Worm (Caenorhabditis elegans) whole organism, L1 larva: ENCODE data around the gene paa-1.

Experiments used
- C16A3.4 ChIP-seq: fragments of 150-350 bp; optimal IDR thresholded peaks from 2 replicates; lab custom pipeline; 2014; ENCODE audit warnings: missing biosample characterization, missing genetic modification characterization
- ama-1 ChIP-seq: fragments of 150-350 bp; optimal IDR thresholded peaks from 2 replicates; lab custom pipeline; 2014
- blmp-1 ChIP-seq: fragments of 150-350 bp; optimal IDR thresholded peaks from 2 replicates; lab custom pipeline; 2014; ENCODE audit warnings: missing biosample characterization, missing genetic modification characterization
- ceh-88 ChIP-seq: fragments of 200-800 bp; sonication (Bioruptor generic); IDR thresholded peaks from 2 replicates; pipeline ENCODE4 v1.3.6; 2022; ENCODE audit warnings: missing genetic modification characterization, missing compliant biosample characterization
- dpl-1 ChIP-seq, 3 experiments: fragments of 150-350 bp in 2 of 3; sonication (generic microtip) in 1 of 3; optimal IDR thresholded peaks; 2 replicates each; lab custom pipeline; 2014 to 2017; ENCODE audit warnings: missing biosample characterization in 3 of 3, missing genetic modification characterization in 3 of 3, missing genetic modification reagents in 3 of 3
- efl-1 ChIP-seq, 4 experiments: fragments of 150-350 bp; optimal IDR thresholded peaks in 3 of 4; peaks in 1 of 4; 1 replicate in 1 of 4; 2 replicates in 3 of 4; lab custom pipeline; 2014; ENCODE audit warnings: missing biosample characterization in 2 of 4, missing genetic modification characterization in 2 of 4, missing genetic modification reagents in 2 of 4
- egl-13 ChIP-seq: sonication (generic microtip); optimal IDR thresholded peaks from 2 replicates; lab custom pipeline; 2016; ENCODE audit warnings: missing genotype, missing genetic modification reagents, missing genetic modification characterization, missing compliant biosample characterization
- ets-5 ChIP-seq: fragments of 200-800 bp; sonication (Bioruptor generic); IDR thresholded peaks from 2 replicates; pipeline ENCODE4 v1.3.6; 2022; ENCODE audit warnings: missing genetic modification characterization, missing compliant biosample characterization
- fkh-10 ChIP-seq: sonication (generic microtip); optimal IDR thresholded peaks from 2 replicates; lab custom pipeline; 2017; ENCODE audit warnings: missing biosample characterization, missing genetic modification reagents, missing genetic modification characterization
- fkh-4 ChIP-seq: sonication (generic microtip); optimal IDR thresholded peaks from 2 replicates; lab custom pipeline; 2016; ENCODE audit warnings: missing compliant biosample characterization, missing genetic modification characterization, borderline replicate concordance
- irx-1 ChIP-seq: sonication (generic microtip); optimal IDR thresholded peaks from 2 replicates; lab custom pipeline; 2016; ENCODE audit warnings: missing genetic modification characterization, missing compliant biosample characterization
- jun-1 ChIP-seq: fragments of 150-350 bp; optimal IDR thresholded peaks from 2 replicates; lab custom pipeline; 2014; ENCODE audit warnings: missing biosample characterization, missing genetic modification reagents, missing genetic modification characterization
- lin-14 ChIP-seq: fragments of 200-800 bp; sonication (Bioruptor generic); optimal IDR thresholded peaks from 2 replicates; lab custom pipeline; 2018; ENCODE audit warnings: mild to moderate bottlenecking, missing genetic modification characterization, moderate library complexity, missing compliant biosample characterization
- lin-35 ChIP-seq, 2 experiments: fragments of 150-350 bp; optimal IDR thresholded peaks; 2 replicates each; lab custom pipeline; 2014; ENCODE audit warnings: missing biosample characterization in 2 of 2, missing genetic modification characterization in 2 of 2, missing genetic modification reagents in 2 of 2
- lin-39 ChIP-seq: fragments of 150-350 bp; optimal IDR thresholded peaks from 2 replicates; lab custom pipeline; 2014; ENCODE audit warnings: missing biosample characterization, missing genetic modification reagents, missing genetic modification characterization
- lsy-2 ChIP-seq, 2 experiments: fragments of 150-350 bp; optimal IDR thresholded peaks; 2 replicates each; lab custom pipeline; 2014; ENCODE audit warnings: missing biosample characterization in 2 of 2, missing genetic modification characterization in 2 of 2
- mab-9 ChIP-seq: fragments of 200-800 bp; sonication (Bioruptor generic); IDR thresholded peaks from 2 replicates; pipeline ENCODE4 v1.3.6; 2022; ENCODE audit warnings: missing genetic modification reagents, missing genetic modification characterization, missing compliant biosample characterization
- mef-2 ChIP-seq: fragments of 150-350 bp; optimal IDR thresholded peaks from 2 replicates; lab custom pipeline; 2014; ENCODE audit warnings: missing biosample characterization, missing genetic modification characterization
- nhr-11 ChIP-seq: fragments of 150-350 bp; optimal IDR thresholded peaks from 2 replicates; lab custom pipeline; 2014; ENCODE audit warnings: missing biosample characterization, missing genetic modification characterization
- nhr-20 ChIP-seq: sonication (generic microtip); optimal IDR thresholded peaks from 2 replicates; lab custom pipeline; 2016; ENCODE audit warnings: mild to moderate bottlenecking, missing genetic modification characterization, missing compliant biosample characterization
- nhr-47 ChIP-seq: sonication (generic microtip); optimal IDR thresholded peaks from 2 replicates; lab custom pipeline; 2016; ENCODE audit warnings: mild to moderate bottlenecking, missing genetic modification characterization, moderate library complexity, missing compliant biosample characterization
- nhr-84 ChIP-seq: sonication (generic microtip); optimal IDR thresholded peaks from 2 replicates; lab custom pipeline; 2017; ENCODE audit warnings: missing biosample characterization, missing genetic modification characterization
- nhr-85 ChIP-seq: sonication (generic microtip); peaks from one replicate; lab custom pipeline; 2016; ENCODE audit warnings: missing genetic modification characterization, inconsistent platforms, missing compliant biosample characterization
- rnt-1 ChIP-seq: sonication (generic microtip); optimal IDR thresholded peaks from 2 replicates; lab custom pipeline; 2016; ENCODE audit warnings: mild to moderate bottlenecking, missing genetic modification characterization, moderate library complexity, missing compliant biosample characterization
- sptf-1 ChIP-seq: fragments of 150-350 bp; optimal IDR thresholded peaks from 2 replicates; lab custom pipeline; 2014; ENCODE audit warnings: missing biosample characterization, missing genetic modification characterization
- swsn-7 ChIP-seq: sonication (generic microtip); optimal IDR thresholded peaks from 2 replicates; lab custom pipeline; 2016; ENCODE audit warnings: missing genetic modification characterization, missing compliant biosample characterization
- tbx-2 ChIP-seq: sonication (generic microtip); optimal IDR thresholded peaks from 2 replicates; lab custom pipeline; 2016; ENCODE audit warnings: missing genetic modification characterization, missing compliant biosample characterization
- unc-130 ChIP-seq: fragments of 150-350 bp; optimal IDR thresholded peaks from 2 replicates; lab custom pipeline; 2017; ENCODE audit warnings: missing biosample characterization, missing genetic modification characterization, inconsistent platforms

Gene paa-1

ce11 chrIII:5478824-5479368 is 28.4 kb downstream of the paa-1 start, which contains the start of the genes R02F2.6 and R02F2.5:
Gene R02F2.6 (minus strand): TSS chrIII:5478924.
Gene R02F2.5 (plus strand): TSS chrIII:5479318.
- no peak for TF ChIP-seq efl-1 (optimal IDR thresholded peaks at IDR 0.05; lab: Kevin White, UChicago)
- no peak for TF ChIP-seq efl-1 (GFP tag; optimal IDR thresholded peaks at IDR 0.05 in 1 of 2; lab: Kevin White, UChicago)

ce11 chrIII:5479493-5480167 is 29.1 kb downstream of the paa-1 start:
- TF ChIP-seq fkh-4 (tag; lab: Kevin White, UChicago) (no peak), ets-5 (GFP tag; lab: Robert Waterston, UW) (no peak), efl-1 (optimal IDR thresholded peaks at IDR 0.05; lab: Kevin White, UChicago) (no peak), efl-1 (GFP tag; optimal IDR thresholded peaks at IDR 0.05 in 1 of 2; lab: Kevin White, UChicago) (peak in 1 of 2 experiments; percentile 83), irx-1 (tag; lab: Kevin White, UChicago) (no peak)
- TF ChIP-seq, all 84 proteins: peak for 1

ce11 chrIII:5483738-5484315 is 33.3 kb downstream of the paa-1 start, which contains the start of the genes R02F2.7 and R02F2.4:
Gene R02F2.7 (minus strand): TSS chrIII:5483773.
Gene R02F2.4 (plus strand): TSS chrIII:5484289.
- TF ChIP-seq unc-130 (tag; lab: Kevin White, UChicago) (no peak), lin-39 (no peak), lin-35 (GFP tag; optimal IDR thresholded peaks at IDR 0.05; lab: Kevin White, UChicago) (peak; percentile 73 to 94), C16A3.4 (tag; lab: Kevin White, UChicago) (peak; percentile 21), dpl-1 (GFP tag; optimal IDR thresholded peaks at IDR 0.05; lab: Kevin White, UChicago) (peak; percentile 70 to 89 (median 86)), nhr-47 (tag; lab: Kevin White, UChicago) (no peak), tbx-2 (tag; lab: Kevin White, UChicago) (no peak), ceh-88 (no peak), swsn-7 (no peak), blmp-1 (peak; percentile 36), fkh-10 (no peak), mab-9 (GFP tag; lab: Robert Waterston, UW) (no peak), jun-1 (tag; lab: Kevin White, UChicago) (no peak), sptf-1 (tag; lab: Kevin White, UChicago) (no peak), efl-1 (optimal IDR thresholded peaks at IDR 0.05; lab: Kevin White, UChicago) (peak in 1 of 2 experiments; percentile 83), efl-1 (GFP tag; optimal IDR thresholded peaks at IDR 0.05 in 1 of 2; lab: Kevin White, UChicago) (peak; percentile 87 to 99), lsy-2 (tag; optimal IDR thresholded peaks at IDR 0.05; lab: Kevin White, UChicago) (peak in 1 of 2 experiments; percentile 60), nhr-20 (no peak)
- TF ChIP-seq, all 84 proteins: peak for 6

- TF ChIP-seq efl-1 (optimal IDR thresholded peaks at IDR 0.05; lab: Kevin White, UChicago) (no peak), efl-1 (GFP tag; optimal IDR thresholded peaks at IDR 0.05 in 1 of 2; lab: Kevin White, UChicago) (peak in 1 of 2 experiments; percentile 42), nhr-11 (tag; lab: Kevin White, UChicago) (no peak), rnt-1 (peak; percentile 26), ama-1 (lab: Kevin White, UChicago) (no peak)
These were observed 35.8 kb downstream of the paa-1 start for ce11 chrIII:5486345-5486744.

ce11 chrIII:5487087-5487603 is 36.6 kb downstream of the paa-1 start, which contains the start of gene osg-1:
Gene osg-1 (plus strand): TSS chrIII:5487553.
- TF ChIP-seq efl-1 (optimal IDR thresholded peaks at IDR 0.05; lab: Kevin White, UChicago) = no peak
- TF ChIP-seq efl-1 (GFP tag; optimal IDR thresholded peaks at IDR 0.05 in 1 of 2; lab: Kevin White, UChicago) = peak in 1 of 2 experiments; percentile 45
- no peak for TF ChIP-seq lin-14 (GFP tag; lab: Kevin White, UChicago)
- no peak for TF ChIP-seq nhr-84
- TF ChIP-seq mef-2 (tag; lab: Kevin White, UChicago) = no peak
- TF ChIP-seq lin-35 (GFP tag; optimal IDR thresholded peaks at IDR 0.05; lab: Kevin White, UChicago) = no peak
- TF ChIP-seq nhr-85 (tag; lab: Kevin White, UChicago) = peak; percentile 9
- no peak for TF ChIP-seq egl-13 (tag; lab: Kevin White, UChicago)
